Fruit fly (Drosophila melanogaster): ENCODE results near the gene croc.

croc gene

dm6 chr3L:21453623-21454022 lies 22.7 kb downstream of the croc start (continued):
- TF ChIP-seq CG14710 (tag; optimal IDR thresholded peaks at IDR 0.05) = peak; percentile 74
- peak; percentile 81 for TF ChIP-seq CG4404 (GFP tag; IDR thresholded peaks at IDR 0.05)
- TF ChIP-seq run (tag; optimal IDR thresholded peaks at IDR 0.05) = no peak
- no peak for TF ChIP-seq CG3281 (GFP tag; optimal IDR thresholded peaks at IDR 0.05)
- no peak for TF ChIP-seq HLH4C (GFP tag; IDR thresholded peaks at IDR 0.05; ENCODE audit: partially characterized antibody)
- TF ChIP-seq HLH54F (GFP tag; optimal IDR thresholded peaks at IDR 0.05) = no peak
- TF ChIP-seq CG5953 (GFP tag; IDR thresholded peaks at IDR 0.05) = no peak
- TF ChIP-seq NC2β (GFP tag; optimal IDR thresholded peaks at IDR 0.05) = peak; percentile 77
- TF ChIP-seq ase (GFP tag; IDR thresholded peaks at IDR 0.05) = no peak
- peak; percentile 79 for TF ChIP-seq CG10959 (GFP tag; IDR thresholded peaks at IDR 0.05)
- no peak for TF ChIP-seq CG2199 (GFP tag; IDR thresholded peaks at IDR 0.05)
- TF ChIP-seq Dip3 (GFP tag; optimal IDR thresholded peaks at IDR 0.05) = no peak
- TF ChIP-seq sr (GFP tag; IDR thresholded peaks at IDR 0.05) = no peak
- peak; percentile 38 for TF ChIP-seq tio (GFP tag; optimal IDR thresholded peaks at IDR 0.05)
- peak; percentile 75 for TF ChIP-seq nmo (GFP tag; optimal IDR thresholded peaks at IDR 0.05)
- TF ChIP-seq Hey (tag; optimal IDR thresholded peaks at IDR 0.05) = no peak
- no peak for TF ChIP-seq caup (GFP tag; optimal IDR thresholded peaks at IDR 0.05; ENCODE audit: severe bottlenecking)
- peak; percentile 67 for TF ChIP-seq chn (GFP tag; optimal IDR thresholded peaks at IDR 0.05)
- TF ChIP-seq dan (GFP tag; IDR thresholded peaks at IDR 0.05) = peak; percentile 36; the same call in 1 of the 2 replicates
- peak; percentile 52 for TF ChIP-seq ATbp (GFP tag; optimal IDR thresholded peaks at IDR 0.05)
- no peak for TF ChIP-seq tup (GFP tag; optimal IDR thresholded peaks at IDR 0.05)
- TF ChIP-seq croc (GFP tag; conservative IDR thresholded peaks at IDR 0.05) = peak; percentile 84
- peak; percentile 21 for TF ChIP-seq oc (tag; optimal IDR thresholded peaks at IDR 0.05)
- TF ChIP-seq bigmax (GFP tag; optimal IDR thresholded peaks at IDR 0.05) = no peak
- no peak for TF ChIP-seq kah (GFP tag; optimal IDR thresholded peaks at IDR 0.05)
- no peak for TF ChIP-seq CG12769 (tag; optimal IDR thresholded peaks at IDR 0.05)
- peak; percentile 45 for TF ChIP-seq lilli (GFP tag; optimal IDR thresholded peaks at IDR 0.05)
- TF ChIP-seq Sox102F (GFP tag; optimal IDR thresholded peaks at IDR 0.05) = peak; percentile 50
- 0 out of 3 replicates have a peak, but pooled peaks have one; percentile 8 for TF ChIP-seq dysf (GFP tag; IDR thresholded peaks at IDR 0.05)
- TF ChIP-seq zf30C (GFP tag; optimal IDR thresholded peaks at IDR 0.05) = no peak
- peak; percentile 65; the same call in 2 of the 3 replicates for TF ChIP-seq otp (GFP tag; IDR thresholded peaks at IDR 0.05)
- 0 out of 2 replicates have a peak, but pooled peaks have one; percentile 35 for TF ChIP-seq slbo (GFP tag; IDR thresholded peaks at IDR 0.05)
- peak; percentile 29 for TF ChIP-seq Hr3 (GFP tag; optimal IDR thresholded peaks at IDR 0.05)
- peak; percentile 39 for TF ChIP-seq CG17359 (tag; optimal IDR thresholded peaks at IDR 0.05)
- peak; percentile 13 for TF ChIP-seq Bdp1 (GFP tag; optimal IDR thresholded peaks at IDR 0.05)
- TF ChIP-seq knrl (GFP tag; IDR thresholded peaks at IDR 0.05; ENCODE audit: partially characterized antibody) = no peak
- peak; percentile 26 for TF ChIP-seq CG12155 (GFP tag; optimal IDR thresholded peaks at IDR 0.05)
- TF ChIP-seq sens-2 (GFP tag; IDR thresholded peaks at IDR 0.05) = peak; percentile 31; the same call in 1 of the 2 replicates
- no peak for TF ChIP-seq cwo (GFP tag; optimal IDR thresholded peaks at IDR 0.05)
- TF ChIP-seq Six4 (GFP tag; optimal IDR thresholded peaks at IDR 0.05) = peak; percentile 65
- TF ChIP-seq sug (tag; optimal IDR thresholded peaks at IDR 0.05) = no peak
- no peak for TF ChIP-seq CG3163 (GFP tag; optimal IDR thresholded peaks at IDR 0.05)
- no peak for TF ChIP-seq Dp (GFP tag; optimal IDR thresholded peaks at IDR 0.05)
- TF ChIP-seq odd (GFP tag; optimal IDR thresholded peaks at IDR 0.05) = no peak
- peak; percentile 58 for TF ChIP-seq CG2678 (tag; optimal IDR thresholded peaks at IDR 0.05)
- TF ChIP-seq CG6765 (GFP tag; optimal IDR thresholded peaks at IDR 0.05) = no peak
- TF ChIP-seq tin (GFP tag; optimal IDR thresholded peaks at IDR 0.05) = peak; percentile 60
- TF ChIP-seq Fer3 (tag; optimal IDR thresholded peaks at IDR 0.05) = no peak
- TF ChIP-seq CG8944 (GFP tag; optimal IDR thresholded peaks at IDR 0.05) = no peak
- TF ChIP-seq Camta (GFP tag; optimal IDR thresholded peaks at IDR 0.05) = peak; percentile 9
- no peak for TF ChIP-seq CG11247 (GFP tag; IDR thresholded peaks at IDR 0.05)
